Fruit fly (Drosophila melanogaster): ENCODE results near the gene CG7298.

- TF ChIP-seq vri (GFP tag; optimal IDR thresholded peaks at IDR 0.05) (no peak), ss (GFP tag; optimal IDR thresholded peaks at IDR 0.05) (no peak), CG8119 (GFP tag; IDR thresholded peaks at IDR 0.05) (no peak), eg (GFP tag; IDR thresholded peaks at IDR 0.05) (no peak), Smox (GFP tag; optimal IDR thresholded peaks at IDR 0.05) (no peak)
Observed at dm6 chr3L:20220374-20220773, 16.9 kb upstream of the CG7298 start, which contains the start of gene CG6933.

Data from whole organism, prepupa.